Worm (Caenorhabditis elegans): Measurements from ENCODE around the gene csn-5.

Gene csn-5

DNA sequence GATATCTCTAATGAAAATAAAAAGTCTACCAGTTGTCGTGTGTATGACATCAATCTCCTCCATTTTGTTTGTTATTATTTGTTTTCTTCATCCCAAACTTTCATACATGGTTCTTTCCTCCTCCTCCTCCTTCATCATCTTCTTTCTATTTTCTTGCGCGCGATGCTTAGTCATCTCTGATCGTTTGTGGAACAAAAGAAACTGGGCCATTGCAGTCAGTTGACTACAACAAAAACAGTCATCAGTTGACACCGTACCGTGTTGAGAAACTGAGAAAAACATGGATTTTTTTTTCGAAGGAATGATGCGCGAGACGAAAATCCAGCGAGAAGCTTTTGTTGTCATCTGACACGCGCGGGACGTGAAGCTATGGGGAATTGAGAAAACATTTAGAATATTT lies 44.1 kb upstream of the csn-5 start:
- TF ChIP-seq lsy-2 (tag; optimal IDR thresholded peaks at IDR 0.05) = no peak
- TF ChIP-seq skn-1 (tag; optimal IDR thresholded peaks at IDR 0.05) = no peak
- TF ChIP-seq sma-3 (GFP tag; optimal IDR thresholded peaks at IDR 0.05) = peak; percentile 38
- TF ChIP-seq mab-5 (tag; optimal IDR thresholded peaks at IDR 0.05) = no peak
- TF ChIP-seq blmp-1 (tag; optimal IDR thresholded peaks at IDR 0.05; ENCODE audit: insufficient read depth) = no peak
- TF ChIP-seq aly-2 (tag; optimal IDR thresholded peaks at IDR 0.05) = no peak
- TF ChIP-seq peb-1 (tag; optimal IDR thresholded peaks at IDR 0.05) = no peak
- TF ChIP-seq snpc-4 (tag; optimal IDR thresholded peaks at IDR 0.05) = no peak
- no peak for TF ChIP-seq elt-1 (tag; optimal IDR thresholded peaks at IDR 0.05)
- no peak for TF ChIP-seq ztf-1 (GFP tag; conservative IDR thresholded peaks at IDR 0.05)
- no peak for TF ChIP-seq gmeb-1 (tag; optimal IDR thresholded peaks at IDR 0.05)
- peak; percentile 12 for TF ChIP-seq unc-55 (GFP tag; optimal IDR thresholded peaks at IDR 0.05)
- TF ChIP-seq nhr-129 (tag; optimal IDR thresholded peaks at IDR 0.05) = peak; percentile 19
- TF ChIP-seq nhr-25 (tag; optimal IDR thresholded peaks at IDR 0.05) = no peak
- no peak for TF ChIP-seq ama-1 (optimal IDR thresholded peaks at IDR 0.05)
- TF ChIP-seq nhr-12 (tag; optimal IDR thresholded peaks at IDR 0.05) = no peak
- no peak for TF ChIP-seq dmd-4 (tag; optimal IDR thresholded peaks at IDR 0.05)
- no peak for TF ChIP-seq F13H6.1 (tag; optimal IDR thresholded peaks at IDR 0.05)
- TF ChIP-seq ceh-16 (tag; optimal IDR thresholded peaks at IDR 0.05) = no peak
- peak; percentile 2 for TF ChIP-seq nhr-21 (tag; optimal IDR thresholded peaks at IDR 0.05)
- TF ChIP-seq ZK546.5 (tag; optimal IDR thresholded peaks at IDR 0.05) = no peak
- no peak for TF ChIP-seq C34F6.9 (tag; optimal IDR thresholded peaks at IDR 0.05)
- no peak for TF ChIP-seq alr-1 (tag; optimal IDR thresholded peaks at IDR 0.05)
- peak; percentile 28 for TF ChIP-seq fos-1 (tag; optimal IDR thresholded peaks at IDR 0.05)
- TF ChIP-seq mdl-1 (tag; optimal IDR thresholded peaks at IDR 0.05) = no peak
- TF ChIP-seq mbf-1 (tag; optimal IDR thresholded peaks at IDR 0.05) = no peak
- TF ChIP-seq nhr-23 (tag; optimal IDR thresholded peaks at IDR 0.05) = no peak
- TF ChIP-seq nhr-6 (tag; optimal IDR thresholded peaks at IDR 0.05) = no peak
- peak; percentile 19 for TF ChIP-seq sem-4 (tag; optimal IDR thresholded peaks at IDR 0.05)

DNA sequence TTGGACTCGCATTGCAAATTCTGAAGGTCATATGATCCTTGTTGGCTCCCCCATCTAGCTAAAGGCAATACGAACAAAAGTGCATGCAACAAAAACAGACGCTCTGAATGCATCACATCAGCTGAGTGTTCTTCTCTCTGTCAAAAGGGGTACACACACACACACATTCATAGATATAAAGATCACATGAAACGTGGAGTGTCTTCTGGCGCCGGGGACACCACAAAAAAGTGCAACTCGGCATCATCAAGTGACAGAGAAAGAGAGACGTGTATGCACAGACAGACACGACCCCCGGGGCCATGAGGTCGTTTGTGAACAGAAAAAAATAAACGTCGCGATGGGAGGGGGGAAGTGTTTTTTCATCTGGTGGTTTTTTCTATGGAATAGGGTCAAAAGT lies 42.0 kb upstream of the csn-5 start:
- TF ChIP-seq sma-3 (GFP tag; optimal IDR thresholded peaks at IDR 0.05) (peak; percentile 61), nhr-25 (tag; optimal IDR thresholded peaks at IDR 0.05) (peak; percentile 67), nhr-11 (tag; optimal IDR thresholded peaks at IDR 0.05) (peak; percentile 31), C34F6.9 (tag; optimal IDR thresholded peaks at IDR 0.05) (peak; percentile 91), alr-1 (tag; optimal IDR thresholded peaks at IDR 0.05) (peak; percentile 53), Y55F3AM.14 (GFP tag; optimal IDR thresholded peaks at IDR 0.05) (peak; percentile 91), mab-5 (tag; optimal IDR thresholded peaks at IDR 0.05) (peak; percentile 48), ceh-82 (tag; optimal IDR thresholded peaks at IDR 0.05) (no peak), nhr-77 (tag; optimal IDR thresholded peaks at IDR 0.05) (no peak), egl-27 (tag; optimal IDR thresholded peaks at IDR 0.05) (peak; percentile 87), nhr-6 (tag; optimal IDR thresholded peaks at IDR 0.05) (peak; percentile 68), mdl-1 (tag; optimal IDR thresholded peaks at IDR 0.05) (peak; percentile 81 to 82), lsy-2 (tag; optimal IDR thresholded peaks at IDR 0.05) (peak in 1 of 2 experiments; percentile 90), peb-1 (tag; optimal IDR thresholded peaks at IDR 0.05) (no peak), skn-1 (tag; optimal IDR thresholded peaks at IDR 0.05) (no peak), zag-1 (tag; optimal IDR thresholded peaks at IDR 0.05) (peak; percentile 85), elt-3 (tag; optimal IDR thresholded peaks at IDR 0.05) (no peak), blmp-1 (tag; optimal IDR thresholded peaks at IDR 0.05; ENCODE audit: insufficient read depth) (peak; percentile 31), ZK546.5 (tag; optimal IDR thresholded peaks at IDR 0.05) (no peak), R02D3.7 (tag; optimal IDR thresholded peaks at IDR 0.05) (no peak), lin-39 (tag; optimal IDR thresholded peaks at IDR 0.05) (no peak), fos-1 (tag; optimal IDR thresholded peaks at IDR 0.05) (peak; percentile 84), gmeb-1 (tag; optimal IDR thresholded peaks at IDR 0.05) (no peak), nhr-21 (tag; optimal IDR thresholded peaks at IDR 0.05) (peak; percentile 45), nhr-237 (tag; optimal IDR thresholded peaks at IDR 0.05) (no peak), ceh-16 (tag; optimal IDR thresholded peaks at IDR 0.05) (no peak), sem-4 (tag; optimal IDR thresholded peaks at IDR 0.05) (peak; percentile 93), dmd-4 (tag; optimal IDR thresholded peaks at IDR 0.05) (no peak), crh-2 (tag; optimal IDR thresholded peaks at IDR 0.05) (peak; percentile 91), lin-13 (GFP tag; optimal IDR thresholded peaks at IDR 0.05) (peak; percentile 46), nhr-129 (tag; optimal IDR thresholded peaks at IDR 0.05) (peak; percentile 96), sma-9 (GFP tag; optimal IDR thresholded peaks at IDR 0.05) (peak; percentile 95), sma-9 (tag; optimal IDR thresholded peaks at IDR 0.05) (no peak), lin-11 (tag; optimal IDR thresholded peaks at IDR 0.05) (peak; percentile 13), mbf-1 (tag; optimal IDR thresholded peaks at IDR 0.05) (no peak), unc-62 (GFP tag; optimal IDR thresholded peaks at IDR 0.05) (peak; percentile 54), F13H6.1 (tag; optimal IDR thresholded peaks at IDR 0.05) (peak; percentile 95), nhr-12 (tag; optimal IDR thresholded peaks at IDR 0.05) (no peak), unc-39 (tag; optimal IDR thresholded peaks at IDR 0.05) (no peak), ama-1 (optimal IDR thresholded peaks at IDR 0.05) (peak; percentile 48), nhr-23 (tag; optimal IDR thresholded peaks at IDR 0.05) (no peak), nhr-10 (tag; optimal IDR thresholded peaks at IDR 0.05) (no peak), ztf-4 (tag; optimal IDR thresholded peaks at IDR 0.05) (peak; percentile 45), unc-55 (GFP tag; optimal IDR thresholded peaks at IDR 0.05) (peak; percentile 68)
